Worm (Caenorhabditis elegans) whole organism, midembryonic: ENCODE measurements around the gene Y32B12B.2.

ENCODE experiments used
- flt-1 ChIP-seq: fragments of 200-800 bp; sonication (Bioruptor generic); IDR thresholded peaks from 2 replicates; pipeline ENCODE4 v1.3.6; 2022; ENCODE audit warnings: missing genetic modification characterization, missing compliant biosample characterization
- ref-1 ChIP-seq: fragments of 200-800 bp; sonication (Bioruptor generic); conservative IDR thresholded peaks from 2 replicates; pipeline ENCODE4 v1.3.6; 2022; ENCODE audit warnings: missing genetic modification reagents, missing genetic modification characterization, missing compliant biosample characterization

DNA sequence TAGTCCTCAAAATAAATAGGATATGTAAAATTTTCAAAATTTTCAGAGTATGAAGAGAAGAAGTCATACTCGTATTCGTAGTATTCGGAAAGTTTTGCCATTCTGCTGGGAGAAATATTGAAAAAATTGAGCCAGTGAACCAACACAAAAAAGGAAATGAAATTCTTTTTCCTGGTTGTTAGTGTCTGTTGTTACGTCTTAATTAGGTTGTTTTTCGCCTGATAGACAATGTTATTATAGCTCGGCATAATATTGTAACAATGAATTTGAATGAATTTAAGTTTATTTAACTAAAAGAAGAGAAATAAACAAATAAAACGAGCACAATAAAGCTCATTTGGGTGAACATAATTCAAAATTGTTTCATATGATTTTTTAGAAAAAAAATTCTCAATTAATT is 50.2 kb downstream of the Y32B12B.2 start, which contains the start of gene srw-73:
- TF ChIP-seq ref-1 (GFP tag; lab: Robert Waterston, UW) (no peak), flt-1 (no peak)
